Worm (Caenorhabditis elegans): ENCODE results near the gene ztf-16.

Gene ztf-16

ce11 chrX:4784776-4785175 lies 26.6 kb downstream of the ztf-16 start:
- TF ChIP-seq tbx-11 (GFP tag; IDR thresholded peaks at IDR 0.05) (no peak), ets-7 (tag; optimal IDR thresholded peaks at IDR 0.05) (no peak), pes-1 (GFP tag; IDR thresholded peaks at IDR 0.05) (no peak)

ce11 chrX:4783117-4783775 lies 28.1 kb downstream of the ztf-16 start, which contains the start of gene F43C9.2:
Gene F43C9.2, plus strand, starts transcription at chrX:4783613.
- TF ChIP-seq aly-1 (tag; optimal IDR thresholded peaks at IDR 0.05) (no peak), pes-1 (GFP tag; IDR thresholded peaks at IDR 0.05) (no peak), hmg-4 (GFP tag; optimal IDR thresholded peaks at IDR 0.05) (no peak), hmbx-1 (tag; optimal IDR thresholded peaks at IDR 0.05) (no peak), ceh-13 (GFP tag; optimal IDR thresholded peaks at IDR 0.05) (no peak), ets-7 (tag; optimal IDR thresholded peaks at IDR 0.05) (no peak), tbx-37 (GFP tag; conservative IDR thresholded peaks at IDR 0.05) (no peak), tbx-11 (GFP tag; IDR thresholded peaks at IDR 0.05) (no peak)

ce11 chrX:4782197-4782596 lies 29.1 kb downstream of the ztf-16 start, which contains the start of gene hum-10:
Gene hum-10, minus strand, starts transcription at chrX:4782297.
- TF ChIP-seq ceh-36 (tag; optimal IDR thresholded peaks at IDR 0.05) (no peak), ceh-13 (GFP tag; optimal IDR thresholded peaks at IDR 0.05) (no peak), sea-1 (GFP tag; conservative IDR thresholded peaks at IDR 0.05) (no peak), flt-1 (GFP tag; IDR thresholded peaks at IDR 0.05) (no peak)

- TF ChIP-seq hmbx-1 (tag; optimal IDR thresholded peaks at IDR 0.05), result no peak
- TF ChIP-seq ceh-36 (tag; optimal IDR thresholded peaks at IDR 0.05), result no peak
- TF ChIP-seq scrt-1 (GFP tag; IDR thresholded peaks at IDR 0.05), result no peak
- no peak for TF ChIP-seq pes-1 (GFP tag; IDR thresholded peaks at IDR 0.05)
- TF ChIP-seq ceh-13 (GFP tag; optimal IDR thresholded peaks at IDR 0.05), result no peak
- TF ChIP-seq sea-1 (GFP tag; conservative IDR thresholded peaks at IDR 0.05), result no peak
- no peak for TF ChIP-seq ama-1 (optimal IDR thresholded peaks at IDR 0.05)
- TF ChIP-seq tra-4 (tag; optimal IDR thresholded peaks at IDR 0.05), result no peak
- TF ChIP-seq tbx-37 (GFP tag; conservative IDR thresholded peaks at IDR 0.05), result no peak
- no peak for TF ChIP-seq ets-7 (tag; optimal IDR thresholded peaks at IDR 0.05)
- TF ChIP-seq hnd-1 (tag; optimal IDR thresholded peaks at IDR 0.05), result no peak
- no peak for TF ChIP-seq flt-1 (GFP tag; IDR thresholded peaks at IDR 0.05)
- TF ChIP-seq hmg-4 (GFP tag; optimal IDR thresholded peaks at IDR 0.05), result no peak
- TF ChIP-seq F13C5.2 (tag; optimal IDR thresholded peaks at IDR 0.05), result no peak
Observed at ce11 chrX:4769885-4770284, 41.5 kb downstream of the ztf-16 start, which contains the start of gene npr-1. Gene npr-1, minus strand, starts transcription at chrX:4769985.

- TF ChIP-seq tra-4 (tag; optimal IDR thresholded peaks at IDR 0.05) (no peak), pes-1 (GFP tag; IDR thresholded peaks at IDR 0.05) (no peak), tbx-11 (GFP tag; IDR thresholded peaks at IDR 0.05) (no peak), B0310.2 (tag; optimal IDR thresholded peaks at IDR 0.05) (no peak), sea-1 (GFP tag; conservative IDR thresholded peaks at IDR 0.05) (no peak), ama-1 (optimal IDR thresholded peaks at IDR 0.05) (no peak), ceh-13 (GFP tag; optimal IDR thresholded peaks at IDR 0.05) (no peak), flt-1 (GFP tag; IDR thresholded peaks at IDR 0.05) (no peak), F13C5.2 (tag; optimal IDR thresholded peaks at IDR 0.05) (no peak), hnd-1 (tag; optimal IDR thresholded peaks at IDR 0.05) (no peak), aly-1 (tag; optimal IDR thresholded peaks at IDR 0.05) (no peak), ets-7 (tag; optimal IDR thresholded peaks at IDR 0.05) (no peak), hmg-4 (GFP tag; optimal IDR thresholded peaks at IDR 0.05) (no peak), ceh-36 (tag; optimal IDR thresholded peaks at IDR 0.05) (no peak)
Observed at ce11 chrX:4761540-4761939, 49.8 kb downstream of the ztf-16 start, which contains the start of gene mls-2. Gene mls-2, minus strand, starts transcription at chrX:4761640.

- no peak for TF ChIP-seq aly-1 (tag; optimal IDR thresholded peaks at IDR 0.05)
- no peak for TF ChIP-seq tbx-37 (GFP tag; conservative IDR thresholded peaks at IDR 0.05)
- no peak for TF ChIP-seq ceh-13 (GFP tag; optimal IDR thresholded peaks at IDR 0.05)
- TF ChIP-seq B0310.2 (tag; optimal IDR thresholded peaks at IDR 0.05), result no peak
- TF ChIP-seq F13C5.2 (tag; optimal IDR thresholded peaks at IDR 0.05), result no peak
- no peak for TF ChIP-seq flt-1 (GFP tag; IDR thresholded peaks at IDR 0.05)
- no peak for TF ChIP-seq ceh-36 (tag; optimal IDR thresholded peaks at IDR 0.05)
- TF ChIP-seq ama-1 (optimal IDR thresholded peaks at IDR 0.05), result no peak
- no peak for TF ChIP-seq hmg-4 (GFP tag; optimal IDR thresholded peaks at IDR 0.05)
- no peak for TF ChIP-seq tbx-11 (GFP tag; IDR thresholded peaks at IDR 0.05)
- no peak for TF ChIP-seq hmbx-1 (tag; optimal IDR thresholded peaks at IDR 0.05)
- TF ChIP-seq ets-7 (tag; optimal IDR thresholded peaks at IDR 0.05), result no peak
- no peak for TF ChIP-seq tra-4 (tag; optimal IDR thresholded peaks at IDR 0.05)
- TF ChIP-seq scrt-1 (GFP tag; IDR thresholded peaks at IDR 0.05), result no peak
- TF ChIP-seq pes-1 (GFP tag; IDR thresholded peaks at IDR 0.05), result no peak
- no peak for TF ChIP-seq sea-1 (GFP tag; conservative IDR thresholded peaks at IDR 0.05)
- TF ChIP-seq hnd-1 (tag; optimal IDR thresholded peaks at IDR 0.05), result no peak
Observed at ce11 chrX:4759718-4760117, 51.6 kb downstream of the ztf-16 start.

Measured in whole organism, early embryonic.